Fruit fly (Drosophila melanogaster) whole organism, adult: ENCODE data around the gene Lrr47.
A peak's percentile ranks its signal among the peaks of the same experiment; 100 is the strongest.

Experiments used
- CG11617 ChIP-seq: fragments of 200-800 bp; sonication (Bioruptor generic); optimal IDR thresholded peaks from 2 replicates; lab custom pipeline; 2017; ENCODE audit warnings: mild to moderate bottlenecking, missing biosample characterization, missing genetic modification reagents, missing genetic modification characterization
- CG12768 ChIP-seq: fragments of 200-800 bp; sonication (Bioruptor generic); optimal IDR thresholded peaks from 2 replicates; lab custom pipeline; 2017; ENCODE audit warnings: missing biosample characterization, missing genetic modification characterization, mild to moderate bottlenecking, moderate library complexity, missing genetic modification reagents
- CG14711 ChIP-seq: fragments of 200-800 bp; sonication (Bioruptor generic); optimal IDR thresholded peaks from 2 replicates; lab custom pipeline; 2018; ENCODE audit warnings: missing biosample characterization, mild to moderate bottlenecking, missing genetic modification characterization, moderate library complexity
- CG1620 ChIP-seq: fragments of 200-800 bp; sonication (Bioruptor generic); optimal IDR thresholded peaks from 2 replicates; lab custom pipeline; 2016; ENCODE audit warnings: missing biosample characterization, missing genetic modification characterization
- CG33017 ChIP-seq: fragments of 200-800 bp; sonication (Bioruptor generic); optimal IDR thresholded peaks from 2 replicates; lab custom pipeline; 2018; ENCODE audit warnings: missing biosample characterization, mild to moderate bottlenecking, missing genetic modification characterization, moderate library complexity
- CG5204 ChIP-seq: fragments of 200-800 bp; sonication (Bioruptor generic); optimal IDR thresholded peaks from 2 replicates; lab custom pipeline; 2016; ENCODE audit warnings: missing biosample characterization, missing genetic modification characterization
- CG7045 ChIP-seq: fragments of 200-800 bp; sonication (Bioruptor generic); optimal IDR thresholded peaks from 2 replicates; lab custom pipeline; 2017; ENCODE audit warnings: missing biosample characterization, mild to moderate bottlenecking, missing genetic modification characterization
- CG7101 ChIP-seq: fragments of 200-800 bp; sonication (Bioruptor generic); optimal IDR thresholded peaks from 2 replicates; lab custom pipeline; 2018; ENCODE audit warnings: missing biosample characterization, mild to moderate bottlenecking, missing genetic modification characterization, moderate library complexity
- Clk ChIP-seq: fragments of 200-800 bp; sonication (Bioruptor generic); optimal IDR thresholded peaks from 2 replicates; lab custom pipeline; 2017; ENCODE audit warnings: missing biosample characterization, missing genetic modification characterization
- Crg-1 ChIP-seq: fragments of 200-800 bp; sonication (Bioruptor generic); optimal IDR thresholded peaks from 2 replicates; lab custom pipeline; 2016; ENCODE audit warnings: missing biosample characterization, missing genetic modification characterization
- Hr96 ChIP-seq: fragments of 200-800 bp; sonication (Bioruptor generic); optimal IDR thresholded peaks from 2 replicates; lab custom pipeline; 2016; ENCODE audit warnings: missing biosample characterization, missing genetic modification characterization
- Mnt ChIP-seq: fragments of 200-800 bp; sonication (Bioruptor generic); optimal IDR thresholded peaks from 2 replicates; lab custom pipeline; 2016; ENCODE audit warnings: missing biosample characterization, mild to moderate bottlenecking, missing genetic modification characterization
- bab1 ChIP-seq: fragments of 200-800 bp; sonication (Bioruptor generic); optimal IDR thresholded peaks from 3 replicates; lab custom pipeline; 2019; ENCODE audit warnings: missing biosample characterization, mild to moderate bottlenecking, missing genetic modification characterization, moderate library complexity
- cic ChIP-seq: fragments of 200-800 bp; sonication (Bioruptor generic); optimal IDR thresholded peaks from 2 replicates; lab custom pipeline; 2017; ENCODE audit warnings: missing biosample characterization, mild to moderate bottlenecking, missing genetic modification characterization, moderate library complexity
- cnc ChIP-seq, 2 experiments: fragments of >200 bp; optimal IDR thresholded peaks; 2 replicates each; lab custom pipeline; 2017
- kay ChIP-seq: fragments of 200-800 bp; sonication (Bioruptor generic); peaks from one replicate; lab custom pipeline; 2016; ENCODE audit warnings: missing biosample characterization, missing genetic modification characterization, borderline replicate concordance
- ovo ChIP-seq: fragments of 200-800 bp; sonication (Bioruptor generic); optimal IDR thresholded peaks from 2 replicates; lab custom pipeline; 2016; ENCODE audit warnings: missing biosample characterization, missing genetic modification characterization
- pad ChIP-seq: fragments of 200-800 bp; sonication (Bioruptor generic); optimal IDR thresholded peaks from 3 replicates; lab custom pipeline; 2017; ENCODE audit warnings: missing biosample characterization, missing genetic modification characterization, mild to moderate bottlenecking, moderate library complexity, missing genetic modification reagents
- tj ChIP-seq: fragments of 200-800 bp; sonication (Bioruptor generic); optimal IDR thresholded peaks from 3 replicates; lab custom pipeline; 2017; ENCODE audit warnings: missing biosample characterization, mild to moderate bottlenecking, missing genetic modification characterization, moderate library complexity
- toe ChIP-seq: fragments of 200-800 bp; sonication (Bioruptor generic); optimal IDR thresholded peaks from 2 replicates; lab custom pipeline; 2016; ENCODE audit warnings: missing biosample characterization, missing genetic modification characterization

Lrr47 gene

DNA sequence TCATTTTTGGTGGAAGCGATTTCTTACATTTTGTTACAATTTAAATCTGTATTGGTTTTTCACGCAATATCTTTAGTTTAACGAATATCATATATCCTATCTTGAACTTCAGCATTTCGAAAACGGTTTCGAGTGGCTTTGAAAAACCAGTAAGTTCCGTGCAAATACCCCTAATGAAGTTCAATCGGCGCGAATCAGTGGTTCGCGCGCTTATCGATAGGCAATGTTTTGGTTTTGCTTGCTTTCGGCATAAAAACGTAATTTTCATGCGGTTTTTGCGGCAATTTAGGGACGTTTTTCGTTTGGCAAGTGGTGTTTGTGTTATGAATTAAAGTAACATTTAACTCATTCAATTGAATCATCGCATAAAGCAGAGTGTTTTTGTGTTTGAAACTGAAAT lies 40.3 kb upstream of the Lrr47 start, which contains the start of gene RluA-2:
Gene RluA-2 (plus strand): TSS at position 195 of the 400 bp plus-strand sequence.
- no peak for TF ChIP-seq CG1620 (GFP tag; lab: Kevin White, UChicago)
- TF ChIP-seq bab1 (GFP tag; lab: Kevin White, UChicago): no peak
- TF ChIP-seq Clk (GFP tag; lab: Kevin White, UChicago): no peak
- TF ChIP-seq CG11617 (GFP tag; lab: Kevin White, UChicago): no peak
- TF ChIP-seq Hr96 (GFP tag; lab: Kevin White, UChicago): no peak
- no peak for TF ChIP-seq CG33017 (tag; lab: Kevin White, UChicago)

DNA sequence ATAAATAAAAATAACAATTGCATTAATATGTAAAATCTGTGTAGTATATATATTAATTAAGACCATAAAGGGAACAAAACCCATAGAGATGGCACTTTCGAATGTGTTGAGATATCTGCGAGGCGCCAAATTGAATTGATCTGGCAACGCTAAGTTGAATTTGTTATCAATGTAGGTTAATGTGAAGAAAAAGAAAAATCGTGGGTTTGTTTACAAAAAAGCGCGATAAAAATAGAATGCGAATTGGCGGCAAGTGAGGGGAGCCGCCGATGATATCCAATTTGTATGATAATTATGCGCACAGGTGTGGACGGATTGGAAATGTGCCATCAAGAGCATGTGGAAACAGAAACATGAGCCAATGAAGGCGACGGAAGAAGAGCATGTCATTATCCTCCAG lies 37.3 kb upstream of the Lrr47 start:
- TF ChIP-seq CG5204 (GFP tag; lab: Kevin White, UChicago) (no peak), kay (no peak), CG11617 (GFP tag; lab: Kevin White, UChicago) (no peak), Mnt (GFP tag; lab: Kevin White, UChicago) (peak; percentile 42)

DNA sequence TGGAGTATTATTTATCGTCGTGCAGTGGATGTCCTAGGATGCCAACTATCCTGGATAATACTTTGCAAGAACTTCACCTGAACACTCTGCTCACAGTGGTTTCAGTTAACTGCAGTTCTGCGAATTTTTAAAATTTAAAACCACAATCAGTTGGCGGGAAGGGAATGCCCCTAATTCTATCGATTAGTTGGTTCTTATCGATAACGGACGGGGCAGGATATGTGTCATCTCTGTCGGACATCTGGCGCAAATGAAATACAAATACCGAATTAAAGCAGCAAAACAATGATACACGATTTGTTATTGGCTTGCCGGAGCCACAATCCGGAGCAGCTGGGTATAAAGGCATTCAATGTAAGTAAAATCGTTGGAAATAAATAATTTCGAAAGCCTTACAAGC lies 34.1 kb upstream of the Lrr47 start, which contains the start of gene Grip75:
Gene Grip75 (plus strand): TSS at position 223 of the 400 bp plus-strand sequence.
- TF ChIP-seq ovo (GFP tag; lab: Kevin White, UChicago) (no peak), CG1620 (GFP tag; lab: Kevin White, UChicago) (no peak), Crg-1 (GFP tag; lab: Kevin White, UChicago) (no peak), CG11617 (GFP tag; lab: Kevin White, UChicago) (no peak), Hr96 (GFP tag; lab: Kevin White, UChicago) (no peak), CG12768 (GFP tag; lab: Kevin White, UChicago) (no peak), CG7045 (GFP tag; lab: Kevin White, UChicago) (no peak), cnc (optimal IDR thresholded peaks at IDR 0.05; lab: Kevin White, UChicago) (no peak), CG5204 (GFP tag; lab: Kevin White, UChicago) (no peak), CG33017 (tag; lab: Kevin White, UChicago) (no peak), toe (GFP tag; lab: Kevin White, UChicago) (no peak), bab1 (GFP tag; lab: Kevin White, UChicago) (no peak), kay (no peak), pad (no peak), tj (GFP tag; lab: Kevin White, UChicago) (no peak)

DNA sequence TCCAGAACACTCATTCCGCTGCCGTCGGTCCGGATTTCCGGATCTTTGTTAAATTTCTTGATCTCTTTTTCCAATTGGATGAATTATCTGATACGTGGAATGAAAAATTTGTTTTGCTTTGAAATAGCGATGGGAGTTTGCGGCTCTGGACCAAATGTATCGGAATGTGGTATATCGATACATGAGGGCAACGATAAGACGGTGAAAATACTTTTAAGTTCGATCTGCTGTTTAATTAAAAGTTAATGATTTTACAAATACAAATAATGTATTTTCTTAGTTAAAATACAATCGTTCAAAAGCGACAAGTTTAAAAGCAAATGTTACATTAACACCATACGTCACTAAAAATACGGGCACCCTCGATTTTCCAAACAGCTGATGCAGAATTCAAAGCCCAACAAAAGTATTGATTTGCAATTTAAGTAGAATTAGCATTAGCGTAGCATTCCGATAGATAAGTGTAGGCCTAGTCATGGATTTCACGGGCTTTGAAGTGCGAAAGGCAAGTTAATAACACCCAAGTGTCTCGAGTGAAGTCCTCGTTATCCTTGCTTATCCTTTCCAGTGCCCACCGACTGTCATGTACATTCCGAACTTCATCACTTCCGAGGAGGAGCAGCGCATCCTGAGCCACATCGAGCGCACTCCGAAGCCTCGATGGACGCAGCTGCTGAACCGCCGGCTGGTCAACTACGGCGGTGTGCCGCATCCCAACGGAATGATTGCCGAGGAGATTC lies 28.5 kb upstream of the Lrr47 start, which contains the start of the genes Cog4 and CG6144:
Gene Cog4 (minus strand): TSS at position 139 of the 740 bp plus-strand sequence.
Gene CG6144 (plus strand): TSS at position 211 of the 740 bp plus-strand sequence.
- TF ChIP-seq ovo (GFP tag; lab: Kevin White, UChicago) (no peak), bab1 (GFP tag; lab: Kevin White, UChicago) (peak; percentile 74), Mnt (GFP tag; lab: Kevin White, UChicago) (peak; percentile 36), cnc (optimal IDR thresholded peaks at IDR 0.05; lab: Kevin White, UChicago) (no peak), CG12768 (GFP tag; lab: Kevin White, UChicago) (no peak), CG33017 (tag; lab: Kevin White, UChicago) (no peak), CG5204 (GFP tag; lab: Kevin White, UChicago) (no peak), CG7101 (tag; lab: Kevin White, UChicago) (peak; percentile 6), Hr96 (GFP tag; lab: Kevin White, UChicago) (no peak), pad (no peak), CG7045 (GFP tag; lab: Kevin White, UChicago) (no peak), Clk (GFP tag; lab: Kevin White, UChicago) (no peak), Crg-1 (GFP tag; lab: Kevin White, UChicago) (no peak), CG14711 (tag; lab: Kevin White, UChicago) (peak; percentile 32), kay (no peak), toe (GFP tag; lab: Kevin White, UChicago) (no peak), CG1620 (GFP tag; lab: Kevin White, UChicago) (no peak), tj (GFP tag; lab: Kevin White, UChicago) (peak; percentile 34), cic (no peak), CG11617 (GFP tag; lab: Kevin White, UChicago) (peak; percentile 37)

DNA sequence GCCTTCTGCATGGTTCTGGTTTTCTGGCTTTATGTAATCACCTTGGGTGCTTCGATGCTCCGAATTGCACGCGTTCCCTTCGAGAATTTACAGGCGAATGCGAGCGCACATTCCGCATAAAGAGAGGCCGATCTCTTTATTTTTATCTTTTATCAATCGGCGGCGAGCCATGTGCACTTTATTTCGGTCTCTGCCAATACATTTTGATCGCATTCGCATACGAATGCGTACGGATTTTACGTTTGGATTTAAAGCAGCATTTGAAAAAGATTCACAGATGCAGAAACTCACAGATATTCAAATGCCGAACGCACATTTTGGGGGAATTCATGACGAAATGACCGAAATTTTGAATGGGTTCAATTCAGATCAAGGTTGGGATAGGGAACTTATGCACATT lies 25.8 kb upstream of the Lrr47 start, which contains the start of gene CG13144:
Gene CG13144 (minus strand): TSS at position 101 of the 400 bp plus-strand sequence.
- TF ChIP-seq CG1620 (GFP tag; lab: Kevin White, UChicago) (no peak), cic (no peak), kay (no peak), CG12768 (GFP tag; lab: Kevin White, UChicago) (no peak), CG7101 (tag; lab: Kevin White, UChicago) (no peak), CG11617 (GFP tag; lab: Kevin White, UChicago) (no peak), Hr96 (GFP tag; lab: Kevin White, UChicago) (no peak), bab1 (GFP tag; lab: Kevin White, UChicago) (no peak), Clk (GFP tag; lab: Kevin White, UChicago) (no peak), toe (GFP tag; lab: Kevin White, UChicago) (no peak), ovo (GFP tag; lab: Kevin White, UChicago) (no peak)

DNA sequence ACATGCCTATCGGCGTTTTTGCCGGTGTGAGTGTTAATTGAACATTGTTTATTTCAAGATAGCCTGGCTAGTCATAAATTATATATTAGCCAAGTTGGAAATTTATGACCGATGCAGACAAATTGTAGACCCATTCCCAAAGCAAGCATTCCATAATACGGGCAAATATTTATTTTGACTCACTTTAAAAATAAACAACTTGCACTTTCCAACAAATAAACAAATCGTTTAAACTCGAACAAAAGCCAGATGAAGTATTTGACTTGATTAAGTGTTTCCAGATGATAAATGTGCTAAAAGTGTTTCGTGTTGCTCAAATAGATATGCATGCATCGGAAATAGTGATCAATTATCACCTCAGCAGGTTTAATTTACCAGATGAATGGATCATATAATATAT lies 21.6 kb upstream of the Lrr47 start:
- TF ChIP-seq ovo (GFP tag; lab: Kevin White, UChicago) (no peak), Hr96 (GFP tag; lab: Kevin White, UChicago) (no peak), Clk (GFP tag; lab: Kevin White, UChicago) (no peak), cic (no peak), Mnt (GFP tag; lab: Kevin White, UChicago) (no peak), kay (no peak), pad (no peak), cnc (optimal IDR thresholded peaks at IDR 0.05; lab: Kevin White, UChicago) (no peak), CG33017 (tag; lab: Kevin White, UChicago) (no peak), CG14711 (tag; lab: Kevin White, UChicago) (no peak), CG7101 (tag; lab: Kevin White, UChicago) (no peak), CG7045 (GFP tag; lab: Kevin White, UChicago) (no peak), tj (GFP tag; lab: Kevin White, UChicago) (no peak), CG12768 (GFP tag; lab: Kevin White, UChicago) (no peak), bab1 (GFP tag; lab: Kevin White, UChicago) (no peak), CG5204 (GFP tag; lab: Kevin White, UChicago) (no peak), toe (GFP tag; lab: Kevin White, UChicago) (no peak)
